Fruit fly (Drosophila melanogaster) whole organism, adult: ENCODE measurements around the gene Mtr4.

Experiments used
- CG11617 ChIP-seq: fragments of 200-800 bp; sonication (Bioruptor generic); optimal IDR thresholded peaks from 2 replicates; lab custom pipeline; 2017; ENCODE audit warnings: mild to moderate bottlenecking, missing biosample characterization, missing genetic modification reagents, missing genetic modification characterization
- CG12768 ChIP-seq: fragments of 200-800 bp; sonication (Bioruptor generic); optimal IDR thresholded peaks from 2 replicates; lab custom pipeline; 2017; ENCODE audit warnings: missing biosample characterization, missing genetic modification characterization, mild to moderate bottlenecking, moderate library complexity, missing genetic modification reagents
- CG1620 ChIP-seq: fragments of 200-800 bp; sonication (Bioruptor generic); optimal IDR thresholded peaks from 2 replicates; lab custom pipeline; 2016; ENCODE audit warnings: missing biosample characterization, missing genetic modification characterization
- CG5204 ChIP-seq: fragments of 200-800 bp; sonication (Bioruptor generic); optimal IDR thresholded peaks from 2 replicates; lab custom pipeline; 2016; ENCODE audit warnings: missing biosample characterization, missing genetic modification characterization
- CG7045 ChIP-seq: fragments of 200-800 bp; sonication (Bioruptor generic); optimal IDR thresholded peaks from 2 replicates; lab custom pipeline; 2017; ENCODE audit warnings: missing biosample characterization, mild to moderate bottlenecking, missing genetic modification characterization
- Crg-1 ChIP-seq: fragments of 200-800 bp; sonication (Bioruptor generic); optimal IDR thresholded peaks from 2 replicates; lab custom pipeline; 2016; ENCODE audit warnings: missing biosample characterization, missing genetic modification characterization
- kay ChIP-seq: fragments of 200-800 bp; sonication (Bioruptor generic); peaks from one replicate; lab custom pipeline; 2016; ENCODE audit warnings: missing biosample characterization, missing genetic modification characterization, borderline replicate concordance
- ovo ChIP-seq: fragments of 200-800 bp; sonication (Bioruptor generic); optimal IDR thresholded peaks from 2 replicates; lab custom pipeline; 2016; ENCODE audit warnings: missing biosample characterization, missing genetic modification characterization
- pad ChIP-seq: fragments of 200-800 bp; sonication (Bioruptor generic); optimal IDR thresholded peaks from 3 replicates; lab custom pipeline; 2017; ENCODE audit warnings: missing biosample characterization, missing genetic modification characterization, mild to moderate bottlenecking, moderate library complexity, missing genetic modification reagents

DNA sequence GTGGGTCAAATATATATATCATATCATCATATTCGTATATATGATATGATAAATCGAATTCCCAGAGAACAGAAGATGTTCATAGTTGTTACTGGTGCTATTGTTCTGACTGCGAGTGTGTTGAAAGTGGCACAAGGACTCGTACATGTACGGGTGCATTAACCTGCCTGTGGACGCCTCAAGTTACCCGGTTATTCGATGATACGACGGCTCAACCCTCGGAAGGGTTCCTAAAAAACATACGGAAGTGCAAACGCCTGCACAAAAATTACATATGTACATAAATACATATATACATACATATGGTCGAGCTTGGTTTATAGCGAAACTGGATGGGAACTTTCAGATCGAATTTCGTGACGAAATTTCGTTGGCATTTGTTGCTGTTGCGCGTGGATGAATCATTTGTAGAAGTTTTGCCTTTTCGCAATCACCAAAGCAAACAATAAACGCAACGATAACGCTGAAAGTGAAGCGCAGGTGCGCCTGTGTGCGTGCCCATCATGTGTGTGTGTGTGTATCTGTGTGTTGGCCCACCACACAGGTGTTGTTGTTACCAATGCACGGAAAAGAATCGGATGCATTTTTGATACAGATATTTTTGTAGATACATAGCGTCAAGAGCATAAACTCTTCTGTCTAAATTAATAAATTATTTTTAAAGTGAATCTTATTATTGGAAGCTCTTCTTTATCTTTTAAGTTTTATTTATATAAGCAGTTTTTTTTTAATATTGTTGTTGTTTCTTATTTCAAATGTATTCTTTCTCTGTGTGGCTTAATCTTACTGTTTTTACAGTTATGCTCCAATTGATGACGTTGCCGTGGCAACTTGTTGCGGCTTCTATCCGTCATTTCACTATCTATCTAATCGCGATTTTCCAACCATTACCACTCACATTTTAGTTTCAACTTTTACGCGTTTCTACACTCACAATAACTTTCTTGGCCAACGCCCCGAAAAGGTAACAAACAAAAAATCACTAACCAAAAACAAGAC lies 9.6 kb downstream of the Mtr4 start:
- no peak for TF ChIP-seq ovo (GFP tag; lab: Kevin White, UChicago)
- peak; percentile 53 for TF ChIP-seq CG11617
- TF ChIP-seq Crg-1 (GFP tag; lab: Kevin White, UChicago) = no peak
- peak; percentile 45 for TF ChIP-seq CG5204 (GFP tag; lab: Kevin White, UChicago)
- peak; percentile 9 for TF ChIP-seq CG12768 (GFP tag; lab: Kevin White, UChicago)
- TF ChIP-seq pad (GFP tag; lab: Kevin White, UChicago) = peak; percentile 42
- peak; percentile 8 for TF ChIP-seq CG1620 (GFP tag; lab: Kevin White, UChicago)
- peak; percentile 73 for TF ChIP-seq CG7045 (GFP tag; lab: Kevin White, UChicago)
- peak; percentile 98 for TF ChIP-seq kay (GFP tag; lab: Kevin White, UChicago)
